Worm (Caenorhabditis elegans) whole organism, L4/young adult: ENCODE data around the gene M18.3.

ENCODE experiments used
- W03F9.2 ChIP-seq: fragments of 150-350 bp; optimal IDR thresholded peaks from 2 replicates; lab custom pipeline; 2014; ENCODE audit warnings: missing biosample characterization, missing genetic modification characterization
- dao-5 ChIP-seq: sonication (generic microtip); optimal IDR thresholded peaks from 2 replicates; lab custom pipeline; 2016; ENCODE audit warnings: missing genotype, missing genetic modification characterization, moderate library complexity, missing compliant biosample characterization
- him-1 ChIP-seq: sonication (generic microtip); optimal IDR thresholded peaks from 2 replicates; lab custom pipeline; 2016; ENCODE audit warnings: missing genotype, missing genetic modification reagents, missing genetic modification characterization, missing compliant biosample characterization

M18.3 gene

DNA sequence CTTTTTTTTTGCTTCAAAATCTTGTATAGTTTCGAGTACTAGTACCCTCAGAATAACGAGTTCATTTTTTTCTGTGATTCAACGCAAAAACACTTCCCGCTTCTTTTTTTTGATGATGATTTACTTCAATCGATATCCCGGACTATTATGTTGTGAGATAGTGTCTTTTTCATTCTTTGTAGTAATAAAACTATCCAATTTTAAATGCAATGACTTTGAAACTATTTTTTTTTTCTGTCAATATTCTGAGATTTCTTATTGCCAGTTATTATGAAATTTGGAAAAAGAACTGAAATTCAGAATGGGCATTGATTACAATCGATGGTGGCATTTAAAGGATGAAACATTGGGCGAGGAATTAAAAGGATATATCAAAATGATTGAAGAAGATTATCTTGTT, at the start of gene M18.3:
M18.3 (plus strand) TSS at position 301 of the 400 bp plus-strand sequence.
- TF ChIP-seq dao-5 (no peak), W03F9.2 (no peak), him-1 (tag; lab: Kevin White, UChicago) (no peak)

DNA sequence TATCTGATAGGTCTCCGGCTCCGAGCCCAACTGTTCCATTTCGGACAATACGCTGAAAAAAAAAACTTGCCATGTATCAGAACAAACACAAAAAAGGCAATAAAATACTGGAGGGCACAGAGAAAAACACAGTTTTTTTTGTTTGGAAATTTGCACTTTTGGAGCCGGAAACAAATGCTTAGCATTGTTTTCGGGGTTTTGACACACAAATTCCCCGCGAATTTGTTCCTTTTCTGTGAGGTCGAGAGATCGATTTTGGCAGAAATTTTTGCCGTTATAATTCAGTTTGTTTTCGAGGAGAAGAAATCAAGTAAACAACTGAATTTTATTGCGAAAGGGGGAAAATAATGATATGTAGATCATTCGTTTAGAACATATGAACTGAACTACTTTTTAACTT, 49.1 kb upstream of the M18.3 start, which contains the start of gene K08E4.2:
K08E4.2 (minus strand) TSS at position 54 of the 400 bp plus-strand sequence.
- TF ChIP-seq him-1 (tag; lab: Kevin White, UChicago): no peak
- no peak for TF ChIP-seq W03F9.2
- no peak for TF ChIP-seq dao-5

DNA sequence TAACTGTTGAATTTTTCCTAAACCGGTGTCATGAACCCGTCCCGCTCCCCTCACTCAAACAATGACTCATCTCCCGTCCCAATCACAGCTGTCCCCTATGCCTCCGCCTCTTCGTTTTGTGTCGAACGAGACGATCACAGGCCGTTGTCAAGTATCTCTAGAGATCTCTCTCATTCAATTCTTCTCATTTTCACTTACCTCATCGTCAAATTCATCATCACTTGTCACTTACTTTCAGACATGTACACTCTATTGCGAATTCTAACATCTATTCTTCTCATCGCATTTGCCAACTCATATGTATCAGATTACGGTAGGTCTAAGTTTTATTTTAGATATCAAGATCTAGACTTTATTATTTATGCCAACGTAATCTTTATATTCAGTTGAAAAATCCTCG, 48.1 kb upstream of the M18.3 start, which contains the start of gene K08E4.3:
K08E4.3 (plus strand) TSS at position 235 of the 400 bp plus-strand sequence.
- TF ChIP-seq dao-5: no peak
- TF ChIP-seq W03F9.2: no peak
- no peak for TF ChIP-seq him-1 (tag; lab: Kevin White, UChicago)

DNA sequence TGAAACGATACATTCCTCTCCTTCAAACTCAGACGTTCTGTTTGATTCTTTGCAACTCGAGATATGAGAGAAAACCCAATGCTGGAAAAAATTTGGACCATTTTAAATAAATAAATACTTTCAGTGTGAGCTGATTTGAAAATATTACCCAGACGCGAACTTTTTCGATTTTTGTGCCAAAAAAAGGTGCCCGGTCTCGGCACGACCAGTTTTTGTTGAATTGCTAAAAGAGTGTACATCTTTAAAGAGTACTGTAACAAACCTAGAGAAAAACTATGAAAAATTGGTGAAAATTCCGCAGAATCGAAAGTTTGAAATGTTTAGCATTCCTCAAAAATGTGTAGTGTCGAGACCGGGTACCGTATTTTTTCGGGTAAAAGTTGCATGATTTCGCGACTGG, 44.4 kb upstream of the M18.3 start, which contains the start of gene K08E4.8:
K08E4.8 (minus strand) TSS at position 101 of the 400 bp plus-strand sequence.
- TF ChIP-seq dao-5: no peak
- TF ChIP-seq W03F9.2: no peak
- TF ChIP-seq him-1 (tag; lab: Kevin White, UChicago): no peak

DNA sequence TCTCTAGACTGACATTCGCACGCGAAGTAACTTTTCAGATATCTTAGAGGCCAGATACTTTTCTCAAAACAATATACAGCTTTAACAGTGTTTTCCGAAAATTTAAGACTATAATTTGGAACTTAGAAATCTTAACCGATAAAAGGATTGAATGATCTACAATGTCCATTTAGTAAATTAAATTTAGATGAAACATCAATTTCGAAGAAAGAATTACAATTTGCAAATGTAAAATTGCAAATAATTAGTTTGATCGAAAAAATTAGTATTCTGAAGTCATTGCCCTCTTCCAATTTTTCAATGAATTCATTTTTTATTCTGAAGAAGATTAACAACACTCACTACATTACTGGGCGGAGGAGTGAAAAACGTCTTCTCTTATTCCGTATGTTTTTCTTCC, 37.1 kb upstream of the M18.3 start, which contains the start of gene bath-37:
bath-37 (plus strand) TSS at position 301 of the 400 bp plus-strand sequence.
- TF ChIP-seq dao-5: no peak
- no peak for TF ChIP-seq W03F9.2
- no peak for TF ChIP-seq him-1 (tag; lab: Kevin White, UChicago)

DNA sequence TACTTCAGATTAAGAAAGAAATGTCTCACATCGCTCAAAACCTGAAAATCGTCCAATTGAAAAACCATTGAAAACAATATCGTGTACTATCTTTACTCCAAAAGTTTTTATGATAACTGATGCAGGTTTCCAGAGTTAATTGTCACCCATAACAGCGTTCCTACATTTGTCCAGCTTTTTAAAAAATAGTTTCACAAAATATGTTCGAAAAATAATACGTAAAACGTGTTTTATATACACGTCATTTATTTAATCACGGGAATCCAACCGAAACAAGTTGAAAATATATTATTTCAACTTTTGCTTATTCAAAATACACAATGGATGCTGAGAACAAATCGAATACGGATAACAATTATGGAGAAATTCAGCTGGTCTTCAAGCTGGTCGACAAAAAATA, 30.2 kb upstream of the M18.3 start, which contains the start of gene K08E4.7:
K08E4.7 (plus strand) TSS at position 301 of the 400 bp plus-strand sequence.
- TF ChIP-seq dao-5 (no peak), him-1 (tag; lab: Kevin White, UChicago) (no peak), W03F9.2 (no peak)

DNA sequence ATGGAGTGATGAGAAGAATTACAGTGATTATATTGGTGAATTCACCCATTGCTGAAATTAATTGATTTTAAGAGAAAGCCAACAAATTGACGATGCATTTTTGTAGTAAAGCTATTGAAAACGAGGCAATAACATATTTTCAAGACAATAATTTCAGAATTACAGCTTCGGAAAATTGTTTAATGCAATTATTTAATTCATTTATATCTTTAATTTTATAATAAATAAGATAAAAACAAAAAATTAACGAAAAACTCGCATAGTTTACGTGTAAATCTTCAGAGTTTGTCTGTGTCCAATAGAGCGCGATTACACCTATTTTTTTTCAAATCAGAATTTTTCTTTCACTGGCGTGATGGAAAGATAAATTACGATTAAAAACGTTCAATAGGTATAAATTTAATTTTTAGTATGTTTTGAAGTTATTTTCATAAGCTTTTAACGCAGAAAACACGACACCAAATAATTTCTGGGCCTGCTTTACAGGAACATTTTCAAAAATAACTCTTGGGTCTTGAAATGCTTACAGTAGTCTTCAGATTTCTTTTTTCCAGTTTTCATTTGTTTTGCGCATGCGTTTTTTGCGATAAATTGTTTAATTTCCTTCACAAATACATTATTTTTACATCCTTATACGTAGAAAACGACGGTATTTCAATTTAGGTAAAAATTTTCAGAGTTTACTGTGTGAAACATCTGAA, 27.4 kb upstream of the M18.3 start, which contains the start of gene tmed-1:
tmed-1 (minus strand) TSS at position 51 of the 701 bp plus-strand sequence.
- TF ChIP-seq W03F9.2: peak; percentile 49
- TF ChIP-seq dao-5: no peak

DNA sequence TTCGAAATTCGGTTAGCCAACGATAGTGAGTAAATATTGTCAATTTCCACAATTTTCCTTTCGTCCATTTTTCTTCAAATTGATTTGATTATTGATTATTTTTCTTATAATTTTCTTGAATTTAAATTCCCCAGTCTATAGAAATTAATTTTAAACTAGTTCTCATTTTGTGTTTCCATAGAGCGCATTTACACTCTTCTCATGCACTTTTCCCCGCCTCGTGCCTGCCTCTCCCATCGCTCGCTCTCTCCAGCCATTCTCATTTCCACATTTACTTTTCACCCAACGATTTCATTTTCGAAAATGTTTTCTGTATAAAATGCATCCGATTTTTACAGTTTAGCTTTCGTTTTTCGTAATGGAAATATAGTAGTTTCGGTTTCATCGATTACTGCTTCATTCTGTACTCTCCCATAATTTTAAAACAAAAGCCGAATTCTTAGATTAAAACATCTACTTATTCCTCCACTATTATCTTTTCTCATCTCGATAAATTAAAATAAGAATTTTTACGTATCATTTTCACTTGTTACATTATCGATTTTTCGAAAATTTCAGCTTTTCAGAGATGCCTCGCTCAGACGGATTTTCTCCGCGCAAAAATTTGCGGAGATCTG, 26.6 kb upstream of the M18.3 start, which contains the start of gene lex-1:
lex-1 (plus strand) TSS at position 567 of the 617 bp plus-strand sequence.
- TF ChIP-seq dao-5 (no peak), W03F9.2 (peak; percentile 8), him-1 (tag; lab: Kevin White, UChicago) (no peak)

DNA sequence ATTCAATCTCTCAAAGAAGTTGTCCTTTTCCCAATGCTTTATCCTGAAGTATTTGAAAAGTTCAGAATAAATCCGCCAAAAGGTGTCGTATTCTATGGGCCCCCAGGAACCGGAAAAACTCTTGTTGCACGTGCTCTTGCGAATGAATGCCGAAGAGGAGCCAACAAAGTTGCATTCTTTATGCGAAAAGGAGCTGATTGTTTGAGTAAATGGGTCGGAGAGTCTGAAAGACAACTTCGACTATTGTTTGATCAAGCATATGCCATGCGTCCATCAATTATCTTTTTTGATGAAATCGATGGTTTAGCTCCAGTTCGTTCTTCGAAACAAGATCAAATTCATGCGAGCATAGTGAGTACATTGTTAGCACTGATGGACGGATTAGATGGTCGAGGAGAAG, 24.9 kb upstream of the M18.3 start:
- TF ChIP-seq him-1 (tag; lab: Kevin White, UChicago) (no peak), dao-5 (no peak), W03F9.2 (no peak)

DNA sequence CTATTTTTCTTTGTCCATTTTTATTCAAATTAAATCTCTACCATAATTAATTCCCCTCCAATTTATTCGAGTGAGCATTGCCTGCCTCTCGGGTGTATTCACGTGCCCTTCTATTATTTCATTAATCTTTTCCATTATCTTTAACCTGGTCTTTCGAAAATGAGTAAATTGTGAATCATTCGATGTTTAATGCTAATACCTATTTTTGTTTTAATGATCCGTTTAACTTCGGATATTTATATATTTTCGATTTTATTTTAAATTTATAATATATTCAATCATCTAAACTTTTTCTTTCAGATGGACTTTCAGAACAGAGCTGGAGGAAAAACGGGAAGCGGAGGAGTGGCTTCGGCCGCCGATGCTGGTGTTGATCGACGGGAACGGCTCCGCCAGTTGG, 21.5 kb upstream of the M18.3 start, which contains the start of gene repo-1:
repo-1 (plus strand) TSS at position 301 of the 400 bp plus-strand sequence.
- TF ChIP-seq W03F9.2: no peak
- no peak for TF ChIP-seq him-1 (tag; lab: Kevin White, UChicago)
- TF ChIP-seq dao-5: no peak

DNA sequence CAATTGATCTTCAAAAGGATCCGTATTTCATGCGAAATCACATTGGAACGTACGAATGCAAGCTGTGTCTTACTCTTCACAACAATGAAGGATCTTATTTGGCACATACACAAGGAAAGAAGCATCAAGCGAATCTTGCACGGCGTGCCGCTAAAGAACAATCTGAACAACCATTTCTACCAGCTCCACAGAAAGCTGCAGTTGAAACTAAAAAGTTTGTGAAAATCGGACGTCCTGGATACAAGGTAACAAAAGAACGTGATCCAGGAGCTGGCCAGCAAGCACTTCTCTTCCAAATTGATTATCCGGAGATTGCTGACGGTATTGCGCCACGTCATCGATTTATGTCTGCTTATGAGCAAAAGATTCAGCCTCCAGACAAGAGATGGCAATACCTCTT, 21.1 kb upstream of the M18.3 start:
- TF ChIP-seq him-1 (tag; lab: Kevin White, UChicago) (no peak), W03F9.2 (no peak), dao-5 (no peak)

DNA sequence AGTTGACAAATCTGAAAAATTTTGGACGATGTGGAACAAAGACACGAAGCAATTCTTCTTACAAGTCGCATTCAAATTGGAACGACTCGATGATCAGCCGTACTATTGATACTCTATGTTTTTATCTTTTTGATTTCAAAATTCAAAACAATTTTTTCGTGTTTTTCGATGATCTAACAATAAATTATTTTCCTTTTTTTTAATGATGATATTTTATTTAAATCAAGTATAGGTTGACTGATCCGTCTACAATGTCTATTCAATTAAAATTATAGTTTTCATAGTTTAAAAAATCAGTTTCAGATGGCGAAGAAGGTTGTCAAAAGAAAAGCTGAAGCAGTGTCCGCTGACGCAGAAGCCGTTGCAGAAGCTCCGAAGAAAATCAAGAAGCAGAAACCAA, 20.5 kb upstream of the M18.3 start, which contains the start of gene rbm-34:
rbm-34 (plus strand) TSS at position 301 of the 400 bp plus-strand sequence.
- no peak for TF ChIP-seq him-1 (tag; lab: Kevin White, UChicago)
- no peak for TF ChIP-seq dao-5
- no peak for TF ChIP-seq W03F9.2

DNA sequence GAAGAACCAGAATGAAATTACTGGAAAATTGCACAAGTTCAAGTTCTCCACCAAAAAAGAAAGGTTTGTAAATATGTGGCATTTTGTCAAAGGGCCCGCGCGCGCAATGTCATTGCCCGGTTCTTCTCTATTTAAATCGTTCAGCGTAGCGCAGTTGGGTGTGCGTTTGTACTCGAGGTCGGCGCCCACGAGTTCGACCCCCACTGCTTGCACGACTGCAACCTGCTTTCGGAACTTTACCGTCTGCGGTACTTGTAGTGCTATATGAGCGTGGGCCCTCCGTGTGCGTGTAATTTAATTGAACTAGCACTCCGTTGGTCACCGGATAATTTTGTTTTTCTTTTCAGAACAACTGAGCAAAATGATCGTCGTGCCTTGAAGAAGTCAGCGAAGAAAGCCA, 19.2 kb upstream of the M18.3 start:
- TF ChIP-seq him-1 (tag; lab: Kevin White, UChicago) (peak; percentile 36), dao-5 (peak; percentile 70), W03F9.2 (peak; percentile 12)

DNA sequence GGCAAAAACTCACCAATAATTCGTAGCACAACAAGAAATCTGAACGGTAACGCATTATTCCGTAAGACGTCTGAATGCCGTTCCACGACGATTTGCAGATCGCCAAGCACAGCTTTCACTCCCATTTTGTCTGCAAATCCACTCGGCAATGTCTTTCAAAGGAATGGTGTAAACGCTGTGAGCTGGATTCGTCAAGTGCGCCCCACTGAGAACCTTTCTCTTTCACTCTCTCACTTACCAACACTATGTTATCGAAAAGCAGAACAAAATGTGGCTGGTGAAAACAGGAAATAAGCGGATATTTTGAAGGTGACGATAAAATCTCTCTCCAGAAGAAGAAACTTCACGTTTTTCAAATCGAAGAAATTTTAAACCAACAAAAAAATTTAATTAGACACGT, 16.8 kb upstream of the M18.3 start:
- TF ChIP-seq dao-5 (no peak), W03F9.2 (no peak), him-1 (tag; lab: Kevin White, UChicago) (no peak)

DNA sequence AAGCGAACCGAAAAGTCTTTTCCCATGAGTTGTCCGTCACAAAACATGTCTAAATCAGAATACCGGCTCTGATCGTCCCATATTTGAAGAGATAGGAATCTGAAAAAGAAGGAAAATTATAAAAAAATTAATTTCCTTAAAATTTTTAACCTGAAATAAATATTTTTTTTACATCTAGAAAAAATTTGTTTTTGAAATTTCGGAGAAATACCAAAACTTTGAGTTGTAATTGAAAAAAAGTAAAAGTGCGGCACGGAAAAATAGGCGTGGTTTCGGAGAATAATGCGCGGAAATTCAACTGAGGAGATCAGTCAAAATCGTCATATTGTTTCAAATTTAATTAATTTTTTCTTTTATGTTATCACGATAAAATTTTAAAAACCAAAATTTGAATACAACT, 16.1 kb upstream of the M18.3 start, which contains the start of gene F11A10.6:
F11A10.6 (minus strand) TSS at position 101 of the 400 bp plus-strand sequence.
- TF ChIP-seq dao-5: no peak
